Worm (Caenorhabditis elegans): ENCODE data around the gene dnj-8.

dnj-8 gene

DNA sequence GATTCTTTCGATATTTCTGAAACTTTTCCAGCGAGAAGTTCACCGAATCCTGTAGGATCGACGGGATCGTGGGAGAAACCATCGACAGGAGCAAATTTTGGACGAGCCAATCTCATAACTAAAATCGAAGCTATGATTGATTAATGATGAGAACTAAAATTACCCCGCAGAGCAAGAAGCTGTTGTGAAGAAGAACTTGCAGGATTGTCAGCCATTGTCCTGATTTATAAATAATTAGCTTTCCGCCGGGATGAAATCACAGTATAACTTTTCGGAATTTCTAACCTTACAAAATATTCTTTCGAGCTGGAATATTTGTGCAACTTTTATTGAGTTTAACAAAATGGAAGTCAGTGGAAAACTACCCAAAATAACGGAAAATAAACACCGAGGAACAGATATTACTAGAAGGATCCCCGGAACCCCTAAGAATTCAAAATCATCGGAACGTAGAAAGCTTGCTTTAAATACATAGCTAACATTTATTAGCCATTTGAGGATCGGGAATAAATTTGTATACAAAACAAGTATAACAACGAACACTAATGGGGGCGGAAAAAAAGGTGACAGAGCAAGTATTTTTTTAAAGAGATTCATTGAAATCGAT, 10.5 kb downstream of the dnj-8 start, which contains the start of gene C56C10.7:
Gene C56C10.7, minus strand, starts transcription at position 312 of the 607 bp plus-strand sequence.
- TF ChIP-seq tbx-37 (GFP tag; conservative IDR thresholded peaks at IDR 0.05) (no peak), hmbx-1 (tag; optimal IDR thresholded peaks at IDR 0.05) (no peak), B0310.2 (tag; optimal IDR thresholded peaks at IDR 0.05) (no peak), hnd-1 (tag; optimal IDR thresholded peaks at IDR 0.05) (no peak), ama-1 (optimal IDR thresholded peaks at IDR 0.05) (no peak), F13C5.2 (tag; optimal IDR thresholded peaks at IDR 0.05) (no peak), flt-1 (GFP tag; IDR thresholded peaks at IDR 0.05) (no peak), aly-1 (tag; optimal IDR thresholded peaks at IDR 0.05) (no peak), tbx-11 (GFP tag; IDR thresholded peaks at IDR 0.05) (no peak), tra-4 (tag; optimal IDR thresholded peaks at IDR 0.05) (no peak)

ce11 chrII:6582758-6583157, 15.1 kb downstream of the dnj-8 start, which contains the start of gene C56C10.4:
TSS of gene C56C10.4 (plus strand) at chrII:6583058.
- TF ChIP-seq flt-1 (GFP tag; IDR thresholded peaks at IDR 0.05): no peak
- no peak for TF ChIP-seq hnd-1 (tag; optimal IDR thresholded peaks at IDR 0.05)
- no peak for TF ChIP-seq hmbx-1 (tag; optimal IDR thresholded peaks at IDR 0.05)
- no peak for TF ChIP-seq ceh-13 (GFP tag; optimal IDR thresholded peaks at IDR 0.05)
- no peak for TF ChIP-seq ceh-36 (tag; optimal IDR thresholded peaks at IDR 0.05)
- TF ChIP-seq B0310.2 (tag; optimal IDR thresholded peaks at IDR 0.05): no peak
- no peak for TF ChIP-seq hmg-4 (GFP tag; optimal IDR thresholded peaks at IDR 0.05)
- TF ChIP-seq pes-1 (GFP tag; IDR thresholded peaks at IDR 0.05): no peak
- TF ChIP-seq sea-1 (GFP tag; conservative IDR thresholded peaks at IDR 0.05): no peak
- no peak for TF ChIP-seq tbx-37 (GFP tag; conservative IDR thresholded peaks at IDR 0.05)
- TF ChIP-seq ama-1 (optimal IDR thresholded peaks at IDR 0.05): no peak
- no peak for TF ChIP-seq ets-7 (tag; optimal IDR thresholded peaks at IDR 0.05)
- TF ChIP-seq tra-4 (tag; optimal IDR thresholded peaks at IDR 0.05): no peak
- no peak for TF ChIP-seq scrt-1 (GFP tag; IDR thresholded peaks at IDR 0.05)

DNA sequence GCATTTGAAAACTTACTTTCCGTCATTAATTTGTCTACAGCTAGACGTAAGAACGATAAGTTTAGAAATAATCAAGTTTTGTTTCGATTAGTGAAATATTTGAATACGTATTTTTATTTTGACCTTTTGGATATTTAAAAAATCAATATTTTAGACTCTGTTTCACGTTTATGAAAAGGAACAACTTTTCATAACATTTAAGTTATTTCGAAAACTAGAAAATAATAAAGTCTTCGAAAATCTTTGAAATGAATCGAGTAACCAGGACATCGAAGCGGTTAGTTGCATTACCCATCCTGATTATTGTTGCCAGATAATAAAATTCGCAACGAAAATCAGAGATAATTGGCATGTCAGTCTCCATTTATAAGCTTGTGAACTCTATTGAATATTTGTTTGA, 16.6 kb downstream of the dnj-8 start, which contains the start of gene C56C10.6:
Gene C56C10.6, minus strand, starts transcription at position 101 of the 400 bp plus-strand sequence.
- no peak for TF ChIP-seq hmbx-1 (tag; optimal IDR thresholded peaks at IDR 0.05)
- TF ChIP-seq ama-1 (optimal IDR thresholded peaks at IDR 0.05): no peak
- no peak for TF ChIP-seq ceh-13 (GFP tag; optimal IDR thresholded peaks at IDR 0.05)
- no peak for TF ChIP-seq pes-1 (GFP tag; IDR thresholded peaks at IDR 0.05)
- TF ChIP-seq hmg-4 (GFP tag; optimal IDR thresholded peaks at IDR 0.05): no peak
- no peak for TF ChIP-seq ets-7 (tag; optimal IDR thresholded peaks at IDR 0.05)
- TF ChIP-seq flt-1 (GFP tag; IDR thresholded peaks at IDR 0.05): no peak
- TF ChIP-seq hnd-1 (tag; optimal IDR thresholded peaks at IDR 0.05): no peak

DNA sequence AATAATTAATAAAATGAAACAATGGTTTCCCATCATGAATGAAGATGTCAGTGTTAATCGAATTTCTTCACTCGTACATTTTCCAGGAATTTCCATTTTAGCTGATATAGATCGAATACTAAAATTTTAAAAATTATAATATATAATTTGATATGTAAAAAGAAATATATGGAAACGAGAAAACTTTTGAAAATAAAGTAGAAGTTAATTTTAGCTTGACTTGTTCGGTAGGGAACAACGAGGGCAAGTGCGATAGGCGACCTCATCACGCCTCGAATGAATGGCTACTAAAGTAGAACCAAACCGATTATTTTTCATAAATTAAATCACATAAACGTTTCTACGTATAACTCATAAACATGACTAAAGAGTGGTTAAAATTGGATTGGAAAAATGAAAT, 19.5 kb downstream of the dnj-8 start, which contains the start of gene sra-31:
Gene sra-31, minus strand, starts transcription at position 101 of the 400 bp plus-strand sequence.
- TF ChIP-seq tra-4 (tag; optimal IDR thresholded peaks at IDR 0.05): no peak
- TF ChIP-seq B0310.2 (tag; optimal IDR thresholded peaks at IDR 0.05): no peak
- no peak for TF ChIP-seq ama-1 (optimal IDR thresholded peaks at IDR 0.05)
- no peak for TF ChIP-seq sea-1 (GFP tag; conservative IDR thresholded peaks at IDR 0.05)
- no peak for TF ChIP-seq ets-7 (tag; optimal IDR thresholded peaks at IDR 0.05)
- no peak for TF ChIP-seq tbx-11 (GFP tag; IDR thresholded peaks at IDR 0.05)
- no peak for TF ChIP-seq aly-1 (tag; optimal IDR thresholded peaks at IDR 0.05)
- TF ChIP-seq pes-1 (GFP tag; IDR thresholded peaks at IDR 0.05): no peak
- TF ChIP-seq hmg-4 (GFP tag; optimal IDR thresholded peaks at IDR 0.05): no peak
- no peak for TF ChIP-seq ceh-36 (tag; optimal IDR thresholded peaks at IDR 0.05)
- no peak for TF ChIP-seq scrt-1 (GFP tag; IDR thresholded peaks at IDR 0.05)
- no peak for TF ChIP-seq hmbx-1 (tag; optimal IDR thresholded peaks at IDR 0.05)
- no peak for TF ChIP-seq F13C5.2 (tag; optimal IDR thresholded peaks at IDR 0.05)

- TF ChIP-seq pes-1 (GFP tag; IDR thresholded peaks at IDR 0.05) (no peak), aly-1 (tag; optimal IDR thresholded peaks at IDR 0.05) (no peak), scrt-1 (GFP tag; IDR thresholded peaks at IDR 0.05) (no peak), B0310.2 (tag; optimal IDR thresholded peaks at IDR 0.05) (no peak), ceh-36 (tag; optimal IDR thresholded peaks at IDR 0.05) (no peak), tra-4 (tag; optimal IDR thresholded peaks at IDR 0.05) (no peak), hmg-4 (GFP tag; optimal IDR thresholded peaks at IDR 0.05) (no peak), hnd-1 (tag; optimal IDR thresholded peaks at IDR 0.05) (no peak), F13C5.2 (tag; optimal IDR thresholded peaks at IDR 0.05) (no peak), hmbx-1 (tag; optimal IDR thresholded peaks at IDR 0.05) (no peak), ceh-13 (GFP tag; optimal IDR thresholded peaks at IDR 0.05) (no peak), tbx-37 (GFP tag; conservative IDR thresholded peaks at IDR 0.05) (no peak), tbx-11 (GFP tag; IDR thresholded peaks at IDR 0.05) (no peak), sea-1 (GFP tag; conservative IDR thresholded peaks at IDR 0.05) (no peak), ets-7 (tag; optimal IDR thresholded peaks at IDR 0.05) (no peak), flt-1 (GFP tag; IDR thresholded peaks at IDR 0.05) (no peak), ama-1 (optimal IDR thresholded peaks at IDR 0.05) (no peak)
These were observed 22.2 kb downstream of the dnj-8 start, which contains the start of gene sra-29 for ce11 chrII:6575647-6576046. TSS of gene sra-29 (minus strand) at chrII:6575747.

DNA sequence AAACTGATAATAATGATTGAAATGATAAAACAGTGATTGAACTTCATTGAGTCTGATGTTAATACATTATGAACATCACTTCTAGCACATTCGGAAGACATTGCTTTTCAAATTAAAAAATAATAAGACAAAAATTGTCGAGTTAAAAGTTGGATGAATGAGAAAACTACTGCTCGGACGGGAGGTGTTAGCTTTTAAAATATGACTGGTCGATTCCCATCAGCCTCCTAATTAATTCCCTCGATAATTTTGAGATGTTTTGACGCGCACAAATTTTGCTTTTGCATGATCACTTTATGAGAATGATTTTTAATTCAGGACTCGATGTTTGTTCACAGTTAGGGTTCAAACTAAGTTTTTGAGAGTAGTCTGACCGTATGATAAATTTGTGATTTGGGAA, 24.2 kb downstream of the dnj-8 start, which contains the start of gene sra-28:
Gene sra-28, minus strand, starts transcription at position 101 of the 400 bp plus-strand sequence.
- TF ChIP-seq hnd-1 (tag; optimal IDR thresholded peaks at IDR 0.05): no peak
- TF ChIP-seq tbx-37 (GFP tag; conservative IDR thresholded peaks at IDR 0.05): no peak
- no peak for TF ChIP-seq ama-1 (optimal IDR thresholded peaks at IDR 0.05)
- no peak for TF ChIP-seq ceh-36 (tag; optimal IDR thresholded peaks at IDR 0.05)
- TF ChIP-seq flt-1 (GFP tag; IDR thresholded peaks at IDR 0.05): no peak
- no peak for TF ChIP-seq aly-1 (tag; optimal IDR thresholded peaks at IDR 0.05)
- no peak for TF ChIP-seq sea-1 (GFP tag; conservative IDR thresholded peaks at IDR 0.05)

DNA sequence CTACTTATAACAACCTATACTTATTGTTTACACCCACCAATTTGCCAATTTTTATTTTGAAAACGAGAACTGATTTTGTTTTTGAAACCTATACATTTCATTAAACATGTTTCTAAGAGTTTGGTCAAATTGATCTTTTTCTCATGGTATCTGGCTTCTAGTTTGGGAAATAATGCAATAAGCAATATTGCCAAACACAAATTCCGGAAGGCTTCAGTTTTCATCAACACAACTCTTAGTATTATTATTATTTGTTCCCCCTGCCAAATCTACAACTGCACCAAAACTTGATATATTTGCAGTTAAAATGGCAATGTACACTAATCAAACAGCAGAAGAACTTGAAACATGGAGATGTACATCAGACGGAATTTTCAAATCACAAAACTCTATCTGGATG, 29.2 kb downstream of the dnj-8 start, which contains the start of gene sra-27:
Gene sra-27, plus strand, starts transcription at position 301 of the 400 bp plus-strand sequence.
- no peak for TF ChIP-seq aly-1 (tag; optimal IDR thresholded peaks at IDR 0.05)
- TF ChIP-seq ceh-36 (tag; optimal IDR thresholded peaks at IDR 0.05): no peak
- TF ChIP-seq tbx-11 (GFP tag; IDR thresholded peaks at IDR 0.05): no peak
- TF ChIP-seq ama-1 (optimal IDR thresholded peaks at IDR 0.05): no peak
- no peak for TF ChIP-seq hmg-4 (GFP tag; optimal IDR thresholded peaks at IDR 0.05)
- no peak for TF ChIP-seq flt-1 (GFP tag; IDR thresholded peaks at IDR 0.05)
- TF ChIP-seq tbx-37 (GFP tag; conservative IDR thresholded peaks at IDR 0.05): no peak
